Fruit fly (Drosophila melanogaster): Measurements from ENCODE around the gene mex1.

DNA sequence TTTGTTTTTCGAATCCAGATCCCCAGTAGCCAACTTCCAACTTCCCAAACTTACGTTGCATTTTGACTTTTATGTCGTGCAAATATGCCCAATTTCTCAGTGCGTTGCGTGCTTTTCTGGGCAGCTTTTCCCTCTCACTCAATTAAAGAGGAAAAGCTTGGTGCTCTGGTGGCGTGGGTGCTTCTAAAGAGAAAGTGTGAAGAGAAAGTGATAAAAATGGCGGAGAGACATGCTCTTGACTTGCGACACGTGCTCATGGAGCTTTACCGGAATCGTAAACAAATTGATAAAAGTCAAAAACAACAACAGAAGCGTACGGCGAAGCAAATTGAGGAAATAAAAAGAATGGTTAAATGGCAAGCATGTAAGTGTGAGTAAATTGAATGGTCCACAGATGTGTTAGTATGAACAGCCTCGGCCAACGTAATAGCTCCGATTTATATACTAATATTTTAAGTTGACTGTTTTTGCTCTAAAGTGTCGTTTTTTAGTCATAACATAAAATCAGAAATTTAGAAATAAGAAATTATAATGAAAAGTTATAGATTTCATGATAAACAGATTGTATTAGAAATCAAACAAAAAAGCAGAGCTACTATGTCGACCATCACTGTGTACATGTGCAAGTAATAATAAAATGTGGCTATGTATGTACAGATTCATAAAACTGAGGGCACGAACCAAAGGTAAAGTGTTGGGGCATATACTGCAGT is 25.4 kb downstream of the mex1 start:
- TF ChIP-seq CG8478 (optimal IDR thresholded peaks at IDR 0.05) (no peak), CTCF (optimal IDR thresholded peaks at IDR 0.05) (no peak)
